Worm (Caenorhabditis elegans) whole organism, late embryonic: ENCODE results near the gene lmp-1.

Source experiments
- C08G9.2 ChIP-seq: sonication (generic microtip); optimal IDR thresholded peaks from 2 replicates; lab custom pipeline; 2016; ENCODE audit warnings: mild to moderate bottlenecking, missing genetic modification characterization, moderate library complexity, missing compliant biosample characterization
- F13H6.1 ChIP-seq: sonication (generic microtip); optimal IDR thresholded peaks from 2 replicates; lab custom pipeline; 2016; ENCODE audit warnings: missing genetic modification characterization, missing compliant biosample characterization
- K02D7.2 ChIP-seq: sonication (generic microtip); optimal IDR thresholded peaks from 2 replicates; lab custom pipeline; 2017; ENCODE audit warnings: mild to moderate bottlenecking, missing genetic modification characterization, missing compliant biosample characterization
- K09A11.1 ChIP-seq: sonication (generic microtip); optimal IDR thresholded peaks from 2 replicates; lab custom pipeline; 2017; ENCODE audit warnings: antibody characterized with exemption, mild to moderate bottlenecking, missing genetic modification characterization, missing compliant biosample characterization; ENCODE audit not compliant: insufficient read depth
- Y22D7AL.16 ChIP-seq: sonication (generic microtip); optimal IDR thresholded peaks from 2 replicates; lab custom pipeline; 2016; ENCODE audit warnings: missing genetic modification characterization, missing compliant biosample characterization
- ahr-1 ChIP-seq: sonication (generic microtip); optimal IDR thresholded peaks from 2 replicates; lab custom pipeline; 2016; ENCODE audit warnings: missing genetic modification characterization, missing compliant biosample characterization
- ceh-14 ChIP-seq: sonication (generic microtip); optimal IDR thresholded peaks from 2 replicates; lab custom pipeline; 2016; ENCODE audit warnings: missing genotype, missing genetic modification characterization, missing compliant biosample characterization
- ceh-18 ChIP-seq: sonication (generic microtip); optimal IDR thresholded peaks from 2 replicates; lab custom pipeline; 2016; ENCODE audit warnings: missing genetic modification characterization, missing compliant biosample characterization
- ceh-19 ChIP-seq: fragments of 200-800 bp; sonication (Bioruptor generic); optimal IDR thresholded peaks from 2 replicates; lab custom pipeline; 2018; ENCODE audit warnings: mild to moderate bottlenecking, missing genetic modification characterization, missing compliant biosample characterization
- ceh-2 ChIP-seq: sonication (generic microtip); optimal IDR thresholded peaks from 2 replicates; lab custom pipeline; 2016; ENCODE audit warnings: missing genotype, missing genetic modification characterization, missing compliant biosample characterization
- ceh-22 ChIP-seq: sonication (generic microtip); optimal IDR thresholded peaks from 2 replicates; lab custom pipeline; 2017; ENCODE audit warnings: missing biosample characterization, missing genetic modification characterization
- ceh-31 ChIP-seq: sonication (generic microtip); optimal IDR thresholded peaks from 2 replicates; lab custom pipeline; 2016; ENCODE audit warnings: missing genetic modification characterization, missing compliant biosample characterization
- ceh-34 ChIP-seq: sonication (generic microtip); optimal IDR thresholded peaks from 2 replicates; lab custom pipeline; 2016; ENCODE audit warnings: mild to moderate bottlenecking, missing genetic modification characterization, missing compliant biosample characterization
- ceh-45 ChIP-seq: fragments of 200-800 bp; sonication (Bioruptor generic); IDR thresholded peaks from 2 replicates; pipeline ENCODE4 v1.3.6; 2022; ENCODE audit warnings: missing genetic modification reagents, missing genetic modification characterization, missing compliant biosample characterization
- ceh-48 ChIP-seq: sonication (generic microtip); optimal IDR thresholded peaks from 2 replicates; lab custom pipeline; 2016; ENCODE audit warnings: missing genetic modification characterization, inconsistent platforms, missing compliant biosample characterization
- ceh-9 ChIP-seq: sonication (generic microtip); optimal IDR thresholded peaks from 2 replicates; lab custom pipeline; 2016; ENCODE audit warnings: mild to moderate bottlenecking, missing genetic modification characterization, inconsistent platforms, missing compliant biosample characterization
- che-1 ChIP-seq: sonication (generic microtip); optimal IDR thresholded peaks from 2 replicates; lab custom pipeline; 2016; ENCODE audit warnings: mild to moderate bottlenecking, missing genetic modification characterization, missing compliant biosample characterization
- dmd-4 ChIP-seq: sonication (generic microtip); optimal IDR thresholded peaks from 2 replicates; lab custom pipeline; 2016; ENCODE audit warnings: borderline replicate concordance, missing genetic modification characterization, missing compliant biosample characterization
- dve-1 ChIP-seq: sonication (generic microtip); optimal IDR thresholded peaks from 2 replicates; lab custom pipeline; 2017; ENCODE audit warnings: antibody characterized with exemption, mild to moderate bottlenecking, missing genetic modification characterization, missing compliant biosample characterization
- elt-4 ChIP-seq: sonication (generic microtip); optimal IDR thresholded peaks from 2 replicates; lab custom pipeline; 2016; ENCODE audit warnings: missing genetic modification characterization, missing compliant biosample characterization
- ets-4 ChIP-seq: sonication (generic microtip); optimal IDR thresholded peaks from 2 replicates; lab custom pipeline; 2016; ENCODE audit warnings: missing genetic modification characterization, missing compliant biosample characterization
- gmeb-2 ChIP-seq: sonication (generic microtip); optimal IDR thresholded peaks from 2 replicates; lab custom pipeline; 2016; ENCODE audit warnings: missing genetic modification characterization, inconsistent platforms, missing compliant biosample characterization
- hlh-6 ChIP-seq: sonication (generic microtip); optimal IDR thresholded peaks from 2 replicates; lab custom pipeline; 2016; ENCODE audit warnings: missing genotype, missing genetic modification characterization, missing compliant biosample characterization
- lin-11 ChIP-seq: fragments of 200-800 bp; sonication (Bioruptor generic); optimal IDR thresholded peaks from 2 replicates; lab custom pipeline; 2018; ENCODE audit warnings: mild to moderate bottlenecking, missing genetic modification characterization, missing compliant biosample characterization
- madf-2 ChIP-seq: sonication (generic microtip); optimal IDR thresholded peaks from 2 replicates; lab custom pipeline; 2017; ENCODE audit warnings: missing genetic modification characterization, missing compliant biosample characterization
- nhr-232 ChIP-seq: sonication (generic microtip); optimal IDR thresholded peaks from 2 replicates; lab custom pipeline; 2016; ENCODE audit warnings: missing genetic modification characterization, missing compliant biosample characterization
- npax-4 ChIP-seq: sonication (generic microtip); optimal IDR thresholded peaks from 2 replicates; lab custom pipeline; 2016; ENCODE audit warnings: missing genetic modification characterization, missing compliant biosample characterization
- odd-2 ChIP-seq: sonication (generic microtip); optimal IDR thresholded peaks from 2 replicates; lab custom pipeline; 2017; ENCODE audit warnings: antibody characterized with exemption, mild to moderate bottlenecking, missing genetic modification characterization, missing compliant biosample characterization
- pax-1 ChIP-seq: fragments of 150-350 bp; optimal IDR thresholded peaks from 2 replicates; lab custom pipeline; 2014; ENCODE audit warnings: missing biosample characterization, missing genetic modification characterization
- pha-2 ChIP-seq: sonication (generic microtip); optimal IDR thresholded peaks from 2 replicates; lab custom pipeline; 2017; ENCODE audit warnings: mild to moderate bottlenecking, missing genetic modification characterization, missing compliant biosample characterization
- pha-4 ChIP-seq: fragments of 150-350 bp; optimal IDR thresholded peaks from 2 replicates; lab custom pipeline; 2018; ENCODE audit warnings: missing biosample characterization, missing genetic modification reagents, missing genetic modification characterization
- pros-1 ChIP-seq: fragments of 150-350 bp; optimal IDR thresholded peaks from 2 replicates; lab custom pipeline; 2014; ENCODE audit warnings: missing biosample characterization, missing genetic modification reagents, missing genetic modification characterization
- sdc-2 ChIP-seq: sonication (generic microtip); optimal IDR thresholded peaks from 2 replicates; lab custom pipeline; 2016; ENCODE audit warnings: missing genotype, missing genetic modification characterization, missing compliant biosample characterization
- sox-2 ChIP-seq: fragments of 200-800 bp; sonication (Bioruptor generic); IDR thresholded peaks from 2 replicates; pipeline ENCODE4 v1.3.6; 2022; ENCODE audit warnings: missing genetic modification reagents, missing genetic modification characterization, missing compliant biosample characterization
- sox-4 ChIP-seq: sonication (generic microtip); optimal IDR thresholded peaks from 2 replicates; lab custom pipeline; 2017; ENCODE audit warnings: mild to moderate bottlenecking, missing genetic modification characterization, inconsistent platforms, missing compliant biosample characterization
- syd-9 ChIP-seq: sonication (generic microtip); optimal IDR thresholded peaks from 2 replicates; lab custom pipeline; 2016; ENCODE audit warnings: mild to moderate bottlenecking, missing genetic modification characterization, moderate library complexity, missing compliant biosample characterization
- tbx-2 ChIP-seq: sonication (generic microtip); optimal IDR thresholded peaks from 2 replicates; lab custom pipeline; 2016; ENCODE audit warnings: missing genetic modification characterization, missing compliant biosample characterization
- tbx-7 ChIP-seq: sonication (generic microtip); optimal IDR thresholded peaks from 2 replicates; lab custom pipeline; 2016; ENCODE audit warnings: missing genotype, missing genetic modification characterization, missing compliant biosample characterization
- ttx-3 ChIP-seq: sonication (generic microtip); optimal IDR thresholded peaks from 2 replicates; lab custom pipeline; 2016; ENCODE audit warnings: missing genetic modification reagents, missing genetic modification characterization, missing compliant biosample characterization
- unc-42 ChIP-seq: sonication (generic microtip); optimal IDR thresholded peaks from 2 replicates; lab custom pipeline; 2016; ENCODE audit warnings: missing genotype, missing genetic modification characterization, missing compliant biosample characterization
- unc-86 ChIP-seq: sonication (generic microtip); optimal IDR thresholded peaks from 2 replicates; lab custom pipeline; 2016; ENCODE audit warnings: missing genetic modification characterization, missing compliant biosample characterization
- zip-5 ChIP-seq: sonication (generic microtip); optimal IDR thresholded peaks from 2 replicates; lab custom pipeline; 2016; ENCODE audit warnings: missing genetic modification characterization, missing compliant biosample characterization

The lmp-1 gene

DNA sequence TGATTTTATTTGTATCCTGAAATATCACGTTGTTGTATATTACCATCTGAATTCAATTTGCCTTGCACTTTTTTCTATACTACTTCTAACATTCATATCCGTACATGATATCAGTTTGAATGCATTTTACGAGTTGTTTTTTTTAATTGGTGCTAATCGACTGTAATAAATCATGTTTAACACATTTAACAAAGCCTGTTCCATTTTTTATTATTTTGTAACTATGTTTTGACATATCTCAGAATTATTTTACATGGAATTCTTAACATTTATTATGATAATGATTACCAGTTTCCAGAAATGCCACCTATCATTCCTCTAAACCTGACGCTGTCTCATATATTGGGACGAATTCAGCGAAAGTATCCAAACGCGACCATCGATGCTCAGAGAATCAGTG lies 11.8 kb downstream of the lmp-1 start, which contains the start of gene C03B1.3:
Gene C03B1.3, plus strand, starts transcription at position 301 of the 400 bp plus-strand sequence.
- TF ChIP-seq nhr-232 (tag; lab: Kevin White, UChicago) (no peak), tbx-7 (tag; lab: Kevin White, UChicago) (no peak), ceh-18 (tag; lab: Kevin White, UChicago) (no peak), Y22D7AL.16 (no peak), ceh-45 (no peak), elt-4 (tag; lab: Kevin White, UChicago) (no peak), sdc-2 (tag; lab: Kevin White, UChicago) (no peak), ceh-22 (tag; lab: Kevin White, UChicago) (no peak), ceh-31 (no peak), F13H6.1 (tag; lab: Kevin White, UChicago) (no peak)

DNA sequence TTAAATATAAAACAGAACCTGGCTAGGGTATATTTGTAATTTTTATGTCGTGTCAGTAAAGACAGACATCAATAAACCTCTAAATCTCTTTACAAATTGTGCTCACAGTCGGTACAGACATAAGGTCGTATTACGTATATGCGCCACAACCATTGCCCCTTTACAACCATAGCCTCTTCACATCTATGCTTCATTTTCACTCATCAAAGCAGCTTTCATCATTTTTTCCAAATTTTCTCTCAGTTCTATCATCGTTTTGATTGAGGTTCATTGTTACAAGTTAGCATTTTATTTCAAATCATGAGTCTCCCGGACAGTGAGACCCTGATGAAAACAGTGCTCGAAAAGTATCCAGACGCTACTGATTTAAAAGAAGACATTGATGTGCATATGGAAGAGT lies 13.3 kb downstream of the lmp-1 start, which contains the start of gene C03B1.4:
Gene C03B1.4, plus strand, starts transcription at position 301 of the 400 bp plus-strand sequence.
- TF ChIP-seq ceh-48: no peak
- no peak for TF ChIP-seq ceh-34
- TF ChIP-seq C08G9.2 (tag; lab: Kevin White, UChicago): no peak
- no peak for TF ChIP-seq ceh-31
- TF ChIP-seq dve-1: no peak
- no peak for TF ChIP-seq pros-1 (tag; lab: Kevin White, UChicago)

DNA sequence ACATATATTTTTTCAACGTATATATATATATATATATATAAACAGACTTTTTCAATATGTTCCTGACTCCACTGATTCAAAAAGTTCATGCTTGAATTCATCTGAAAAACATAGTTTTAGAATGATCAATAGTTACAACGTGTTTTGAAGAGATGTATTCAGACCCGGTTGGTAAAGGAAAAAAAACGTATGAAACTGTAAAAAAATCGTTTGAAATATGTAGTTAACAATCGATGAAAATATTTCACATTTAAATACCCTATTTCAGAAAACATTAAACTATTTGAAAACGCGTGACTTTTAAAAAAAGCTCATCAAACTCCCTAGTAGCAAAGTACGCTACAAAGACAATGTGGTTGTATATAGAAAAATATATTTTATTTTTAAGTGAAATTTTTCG lies 16.8 kb downstream of the lmp-1 start, which contains the start of gene C03B1.14:
Gene C03B1.14, minus strand, starts transcription at position 101 of the 400 bp plus-strand sequence.
- no peak for TF ChIP-seq madf-2
- no peak for TF ChIP-seq unc-42 (tag; lab: Kevin White, UChicago)
- no peak for TF ChIP-seq K09A11.1 (tag; lab: Kevin White, UChicago)
- TF ChIP-seq zip-5: no peak
- no peak for TF ChIP-seq che-1

DNA sequence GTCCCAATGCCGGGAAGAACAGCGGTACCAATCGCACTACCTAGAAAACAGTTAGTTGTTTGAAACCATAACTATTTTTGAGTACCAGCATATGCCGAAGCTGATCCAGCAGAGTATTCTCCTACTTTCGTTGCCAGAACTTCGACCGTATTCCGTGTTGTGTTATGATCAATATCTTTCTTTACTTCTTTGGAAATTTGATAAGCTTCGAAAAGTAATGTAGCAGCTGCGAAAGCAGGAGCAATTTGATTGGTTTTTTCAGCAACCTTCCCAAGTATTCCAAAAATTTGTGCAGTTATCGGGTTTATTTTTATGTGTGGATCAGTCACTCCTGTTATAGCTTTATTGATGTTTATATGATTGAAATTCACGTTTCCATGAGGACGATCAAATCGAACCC lies 17.4 kb downstream of the lmp-1 start:
- TF ChIP-seq pax-1 (no peak), pha-4 (tag; lab: Kevin White, UChicago) (no peak), odd-2 (tag; lab: Kevin White, UChicago) (no peak), elt-4 (tag; lab: Kevin White, UChicago) (no peak), ceh-9 (tag; lab: Kevin White, UChicago) (no peak), tbx-2 (no peak), pha-2 (tag; lab: Kevin White, UChicago) (no peak), ceh-31 (no peak), K02D7.2 (tag; lab: Kevin White, UChicago) (no peak), ttx-3 (tag; lab: Kevin White, UChicago) (no peak), hlh-6 (tag; lab: Kevin White, UChicago) (no peak), K09A11.1 (tag; lab: Kevin White, UChicago) (no peak), zip-5 (no peak), F13H6.1 (tag; lab: Kevin White, UChicago) (no peak), unc-86 (tag; lab: Kevin White, UChicago) (no peak), sox-4 (tag; lab: Kevin White, UChicago) (no peak), ahr-1 (tag; lab: Kevin White, UChicago) (no peak)
- TF ChIP-seq, all 69 proteins: peak for 0

DNA sequence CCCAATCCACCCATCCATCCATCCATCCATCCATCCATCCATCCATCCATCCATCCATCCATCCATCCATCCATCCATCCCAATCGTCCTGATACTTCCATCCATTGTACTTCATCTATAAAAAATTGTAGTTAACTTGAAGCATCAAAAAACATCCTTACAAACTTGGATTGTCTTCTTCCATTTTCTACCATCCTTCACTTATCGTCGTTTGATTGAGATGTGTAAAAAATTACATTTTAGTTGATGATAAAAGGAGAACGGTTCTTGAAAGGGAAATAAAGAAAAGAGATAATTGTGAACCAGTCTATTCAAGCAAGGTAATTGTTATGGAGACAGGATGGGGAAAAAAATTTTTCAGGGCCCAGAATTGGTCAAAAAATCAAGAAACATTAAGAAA lies 19.7 kb downstream of the lmp-1 start, which contains the start of gene C03B1.10:
Gene C03B1.10, minus strand, starts transcription at position 101 of the 400 bp plus-strand sequence.
- no peak for TF ChIP-seq ceh-22 (tag; lab: Kevin White, UChicago)
- no peak for TF ChIP-seq ets-4 (tag; lab: Kevin White, UChicago)
- TF ChIP-seq ceh-2 (tag; lab: Kevin White, UChicago): no peak
- TF ChIP-seq pros-1 (tag; lab: Kevin White, UChicago): no peak
- TF ChIP-seq dmd-4 (tag; lab: Kevin White, UChicago): no peak
- TF ChIP-seq pha-4 (tag; lab: Kevin White, UChicago): no peak
- no peak for TF ChIP-seq gmeb-2 (tag; lab: Kevin White, UChicago)
- no peak for TF ChIP-seq npax-4 (tag; lab: Kevin White, UChicago)
- TF ChIP-seq sox-2: no peak
- no peak for TF ChIP-seq unc-86 (tag; lab: Kevin White, UChicago)
- no peak for TF ChIP-seq ceh-14
- TF ChIP-seq lin-11: no peak
- no peak for TF ChIP-seq hlh-6 (tag; lab: Kevin White, UChicago)
- no peak for TF ChIP-seq syd-9
- no peak for TF ChIP-seq ceh-19 (GFP tag; lab: Kevin White, UChicago)
- TF ChIP-seq, all 69 proteins: peak for 0
